Worm (Caenorhabditis elegans) whole organism, L1 larva: ENCODE measurements around the gene srgp-1.

Experiments used
- C16A3.4 ChIP-seq: fragments of 150-350 bp; optimal IDR thresholded peaks from 2 replicates; lab custom pipeline; 2014; ENCODE audit warnings: missing biosample characterization, missing genetic modification characterization
- Y116A8C.19 ChIP-seq: sonication (generic microtip); optimal IDR thresholded peaks from 2 replicates; lab custom pipeline; 2016; ENCODE audit warnings: missing compliant biosample characterization, missing genetic modification characterization, borderline replicate concordance
- aha-1 ChIP-seq: fragments of 150-350 bp; optimal IDR thresholded peaks from 2 replicates; lab custom pipeline; 2014; ENCODE audit warnings: missing biosample characterization, missing genetic modification characterization
- alr-1 ChIP-seq: fragments of 200-800 bp; sonication (Bioruptor generic); optimal IDR thresholded peaks from 2 replicates; lab custom pipeline; 2018; ENCODE audit warnings: borderline replicate concordance, mild to moderate bottlenecking, missing genetic modification characterization, missing compliant biosample characterization
- ama-1 ChIP-seq: fragments of 150-350 bp; optimal IDR thresholded peaks from 2 replicates; lab custom pipeline; 2014
- blmp-1 ChIP-seq: fragments of 150-350 bp; optimal IDR thresholded peaks from 2 replicates; lab custom pipeline; 2014; ENCODE audit warnings: missing biosample characterization, missing genetic modification characterization
- ceh-82 ChIP-seq, 3 experiments: fragments of 150-350 bp in 1 of 3; sonication (generic microtip) in 2 of 3; optimal IDR thresholded peaks; 2 replicates each; lab custom pipeline; 2014 to 2017; ENCODE audit warnings: missing biosample characterization in 3 of 3, missing genetic modification characterization in 3 of 3
- ceh-88 ChIP-seq: fragments of 200-800 bp; sonication (Bioruptor generic); IDR thresholded peaks from 2 replicates; pipeline ENCODE4 v1.3.6; 2022; ENCODE audit warnings: missing genetic modification characterization, missing compliant biosample characterization
- ceh-90 ChIP-seq: sonication (generic microtip); optimal IDR thresholded peaks from 2 replicates; lab custom pipeline; 2016; ENCODE audit warnings: missing genetic modification characterization, missing compliant biosample characterization
- dsc-1 ChIP-seq: sonication (generic microtip); optimal IDR thresholded peaks from 2 replicates; lab custom pipeline; 2016; ENCODE audit warnings: mild to moderate bottlenecking, missing genetic modification characterization, missing compliant biosample characterization
- egl-13 ChIP-seq: sonication (generic microtip); optimal IDR thresholded peaks from 2 replicates; lab custom pipeline; 2016; ENCODE audit warnings: missing genotype, missing genetic modification reagents, missing genetic modification characterization, missing compliant biosample characterization
- ets-5 ChIP-seq: fragments of 200-800 bp; sonication (Bioruptor generic); IDR thresholded peaks from 2 replicates; pipeline ENCODE4 v1.3.6; 2022; ENCODE audit warnings: missing genetic modification characterization, missing compliant biosample characterization
- fkh-10 ChIP-seq: sonication (generic microtip); optimal IDR thresholded peaks from 2 replicates; lab custom pipeline; 2017; ENCODE audit warnings: missing biosample characterization, missing genetic modification reagents, missing genetic modification characterization
- fkh-4 ChIP-seq: sonication (generic microtip); optimal IDR thresholded peaks from 2 replicates; lab custom pipeline; 2016; ENCODE audit warnings: missing compliant biosample characterization, missing genetic modification characterization, borderline replicate concordance
- fkh-8 ChIP-seq: sonication (generic microtip); optimal IDR thresholded peaks from 2 replicates; lab custom pipeline; 2016; ENCODE audit warnings: mild to moderate bottlenecking, missing genetic modification characterization, missing compliant biosample characterization
- fos-1 ChIP-seq: fragments of 150-350 bp; optimal IDR thresholded peaks from 2 replicates; lab custom pipeline; 2014; ENCODE audit warnings: missing biosample characterization, missing genetic modification characterization
- grh-1 ChIP-seq: fragments of 200-800 bp; sonication (Bioruptor generic); IDR thresholded peaks from 2 replicates; pipeline ENCODE4 v1.3.6; 2022; ENCODE audit warnings: missing genetic modification reagents, missing genetic modification characterization, missing compliant biosample characterization
- hlh-17 ChIP-seq: fragments of 200-800 bp; sonication (Bioruptor generic); optimal IDR thresholded peaks from 2 replicates; lab custom pipeline; 2018; ENCODE audit warnings: missing genetic modification characterization, mild to moderate bottlenecking, missing compliant biosample characterization, moderate library complexity, borderline replicate concordance
- hlh-4 ChIP-seq: sonication (generic microtip); optimal IDR thresholded peaks from 2 replicates; lab custom pipeline; 2016; ENCODE audit warnings: mild to moderate bottlenecking, missing genetic modification characterization, missing compliant biosample characterization
- irx-1 ChIP-seq: sonication (generic microtip); optimal IDR thresholded peaks from 2 replicates; lab custom pipeline; 2016; ENCODE audit warnings: missing genetic modification characterization, missing compliant biosample characterization
- isw-1 ChIP-seq: fragments of 200-800 bp; sonication (Bioruptor generic); IDR thresholded peaks from 2 replicates; pipeline ENCODE4 v1.3.6; 2022; ENCODE audit warnings: missing genetic modification characterization, missing compliant biosample characterization
- jun-1 ChIP-seq: fragments of 150-350 bp; optimal IDR thresholded peaks from 2 replicates; lab custom pipeline; 2014; ENCODE audit warnings: missing biosample characterization, missing genetic modification reagents, missing genetic modification characterization
- lin-13 ChIP-seq: fragments of 150-350 bp; optimal IDR thresholded peaks from 2 replicates; lab custom pipeline; 2014; ENCODE audit warnings: missing biosample characterization, missing genetic modification reagents, missing genetic modification characterization
- lin-14 ChIP-seq: fragments of 200-800 bp; sonication (Bioruptor generic); optimal IDR thresholded peaks from 2 replicates; lab custom pipeline; 2018; ENCODE audit warnings: mild to moderate bottlenecking, missing genetic modification characterization, moderate library complexity, missing compliant biosample characterization
- lir-3 ChIP-seq: sonication (generic microtip); optimal IDR thresholded peaks from 2 replicates; lab custom pipeline; 2016; ENCODE audit warnings: mild to moderate bottlenecking, missing genetic modification characterization, moderate library complexity, missing compliant biosample characterization; ENCODE audit not compliant: poor library complexity
- mab-9 ChIP-seq: fragments of 200-800 bp; sonication (Bioruptor generic); IDR thresholded peaks from 2 replicates; pipeline ENCODE4 v1.3.6; 2022; ENCODE audit warnings: missing genetic modification reagents, missing genetic modification characterization, missing compliant biosample characterization
- mdl-1 ChIP-seq, 2 experiments: fragments of 150-350 bp; optimal IDR thresholded peaks; 2 replicates each; lab custom pipeline; 2014 to 2017; ENCODE audit warnings: missing biosample characterization in 2 of 2, missing genetic modification characterization in 2 of 2, inconsistent platforms in 1 of 2
- mep-1 ChIP-seq: fragments of 150-350 bp; optimal IDR thresholded peaks from 2 replicates; lab custom pipeline; 2014; ENCODE audit warnings: missing biosample characterization, missing genetic modification characterization
- nhr-11 ChIP-seq: fragments of 150-350 bp; optimal IDR thresholded peaks from 2 replicates; lab custom pipeline; 2014; ENCODE audit warnings: missing biosample characterization, missing genetic modification characterization
- nhr-19 ChIP-seq: fragments of 200-800 bp; sonication (Bioruptor generic); conservative IDR thresholded peaks from 2 replicates; pipeline ENCODE4 v1.3.6; 2022; ENCODE audit warnings: missing genetic modification characterization, missing compliant biosample characterization
- nhr-20 ChIP-seq: sonication (generic microtip); optimal IDR thresholded peaks from 2 replicates; lab custom pipeline; 2016; ENCODE audit warnings: mild to moderate bottlenecking, missing genetic modification characterization, missing compliant biosample characterization
- nhr-237 ChIP-seq: fragments of 150-350 bp; optimal IDR thresholded peaks from 2 replicates; lab custom pipeline; 2014; ENCODE audit warnings: missing biosample characterization, missing genetic modification characterization
- nhr-77 ChIP-seq: fragments of 150-350 bp; optimal IDR thresholded peaks from 2 replicates; lab custom pipeline; 2014; ENCODE audit warnings: missing biosample characterization, missing genetic modification characterization
- nhr-84 ChIP-seq: sonication (generic microtip); optimal IDR thresholded peaks from 2 replicates; lab custom pipeline; 2017; ENCODE audit warnings: missing biosample characterization, missing genetic modification characterization
- nhr-85 ChIP-seq: sonication (generic microtip); peaks from one replicate; lab custom pipeline; 2016; ENCODE audit warnings: missing genetic modification characterization, inconsistent platforms, missing compliant biosample characterization
- nhr-90 ChIP-seq: sonication (generic microtip); optimal IDR thresholded peaks from 2 replicates; lab custom pipeline; 2016; ENCODE audit warnings: mild to moderate bottlenecking, missing genetic modification characterization, missing compliant biosample characterization; ENCODE audit not compliant: poor library complexity
- pag-3 ChIP-seq: sonication (generic microtip); optimal IDR thresholded peaks from 2 replicates; lab custom pipeline; 2017; ENCODE audit warnings: missing genetic modification characterization, mild to moderate bottlenecking, missing compliant biosample characterization, antibody characterized with exemption, borderline replicate concordance; ENCODE audit not compliant: insufficient read depth
- pax-3 ChIP-seq: fragments of 200-800 bp; sonication (Bioruptor generic); optimal IDR thresholded peaks from 2 replicates; lab custom pipeline; 2018; ENCODE audit warnings: mild to moderate bottlenecking, missing genetic modification characterization, moderate library complexity, missing compliant biosample characterization
- pqm-1 ChIP-seq: sonication (generic microtip); optimal IDR thresholded peaks from 3 replicates; lab custom pipeline; 2017; ENCODE audit warnings: missing biosample characterization, missing genetic modification characterization
- snpc-4 ChIP-seq: fragments of 150-350 bp; optimal IDR thresholded peaks from 2 replicates; lab custom pipeline; 2014; ENCODE audit warnings: missing biosample characterization, missing genetic modification characterization
- snu-23 ChIP-seq: sonication (generic microtip); optimal IDR thresholded peaks from 2 replicates; lab custom pipeline; 2016; ENCODE audit warnings: missing genetic modification characterization, missing compliant biosample characterization
- sox-4 ChIP-seq: sonication (generic microtip); optimal IDR thresholded peaks from 2 replicates; lab custom pipeline; 2016; ENCODE audit warnings: missing genetic modification characterization, missing compliant biosample characterization
- sup-37 ChIP-seq: fragments of 200-800 bp; sonication (Bioruptor generic); optimal IDR thresholded peaks from 2 replicates; lab custom pipeline; 2018; ENCODE audit warnings: mild to moderate bottlenecking, missing genetic modification characterization, missing compliant biosample characterization
- tbx-2 ChIP-seq: sonication (generic microtip); optimal IDR thresholded peaks from 2 replicates; lab custom pipeline; 2016; ENCODE audit warnings: missing genetic modification characterization, missing compliant biosample characterization
- tlp-1 ChIP-seq: fragments of 150-350 bp; optimal IDR thresholded peaks from 2 replicates; lab custom pipeline; 2014; ENCODE audit warnings: missing biosample characterization, missing genetic modification characterization
- unc-30 ChIP-seq: sonication (generic microtip); optimal IDR thresholded peaks from 2 replicates; lab custom pipeline; 2017; ENCODE audit warnings: missing biosample characterization, missing genetic modification characterization
- unc-86 ChIP-seq: sonication (generic microtip); optimal IDR thresholded peaks from 2 replicates; lab custom pipeline; 2016; ENCODE audit warnings: missing genetic modification characterization, missing compliant biosample characterization
- xbp-1 ChIP-seq: sonication (generic microtip); optimal IDR thresholded peaks from 2 replicates; lab custom pipeline; 2016; ENCODE audit warnings: missing genetic modification characterization, missing compliant biosample characterization
- zip-4 ChIP-seq: fragments of 200-800 bp; sonication (Bioruptor generic); optimal IDR thresholded peaks from 2 replicates; lab custom pipeline; 2018; ENCODE audit warnings: mild to moderate bottlenecking, missing genetic modification characterization, moderate library complexity, missing compliant biosample characterization
- ztf-4 ChIP-seq: fragments of 150-350 bp; optimal IDR thresholded peaks from 2 replicates; lab custom pipeline; 2014; ENCODE audit warnings: missing biosample characterization, missing genetic modification characterization

Gene srgp-1

ce11 chrIV:11520960-11521359, 49.3 kb upstream of the srgp-1 start, which contains the start of the genes M04B2.4 and gfl-1 (continued):
- TF ChIP-seq nhr-11 (tag; lab: Kevin White, UChicago) (no peak), alr-1 (no peak), lin-13 (GFP tag; lab: Kevin White, UChicago) (peak; percentile 13), snu-23 (GFP tag; lab: Kevin White, UChicago) (peak; percentile 59), irx-1 (tag; lab: Kevin White, UChicago) (peak; percentile 35), dsc-1 (tag; lab: Kevin White, UChicago) (peak; percentile 50), nhr-77 (tag; lab: Kevin White, UChicago) (peak; percentile 7), isw-1 (GFP tag; lab: Robert Waterston, UW) (peak; percentile 6; the same call in 1 of the 2 replicates), C16A3.4 (tag; lab: Kevin White, UChicago) (peak; percentile 64), pag-3 (tag; lab: Kevin White, UChicago) (no peak), sup-37 (GFP tag; lab: Kevin White, UChicago) (no peak), tlp-1 (tag; lab: Kevin White, UChicago) (no peak), pqm-1 (tag; lab: Kevin White, UChicago) (no peak), ets-5 (no peak), snpc-4 (tag; lab: Kevin White, UChicago) (no peak), nhr-19 (GFP tag; lab: Robert Waterston, UW) (peak; percentile 43), tbx-2 (peak; percentile 40), jun-1 (tag; lab: Kevin White, UChicago) (no peak)

DNA sequence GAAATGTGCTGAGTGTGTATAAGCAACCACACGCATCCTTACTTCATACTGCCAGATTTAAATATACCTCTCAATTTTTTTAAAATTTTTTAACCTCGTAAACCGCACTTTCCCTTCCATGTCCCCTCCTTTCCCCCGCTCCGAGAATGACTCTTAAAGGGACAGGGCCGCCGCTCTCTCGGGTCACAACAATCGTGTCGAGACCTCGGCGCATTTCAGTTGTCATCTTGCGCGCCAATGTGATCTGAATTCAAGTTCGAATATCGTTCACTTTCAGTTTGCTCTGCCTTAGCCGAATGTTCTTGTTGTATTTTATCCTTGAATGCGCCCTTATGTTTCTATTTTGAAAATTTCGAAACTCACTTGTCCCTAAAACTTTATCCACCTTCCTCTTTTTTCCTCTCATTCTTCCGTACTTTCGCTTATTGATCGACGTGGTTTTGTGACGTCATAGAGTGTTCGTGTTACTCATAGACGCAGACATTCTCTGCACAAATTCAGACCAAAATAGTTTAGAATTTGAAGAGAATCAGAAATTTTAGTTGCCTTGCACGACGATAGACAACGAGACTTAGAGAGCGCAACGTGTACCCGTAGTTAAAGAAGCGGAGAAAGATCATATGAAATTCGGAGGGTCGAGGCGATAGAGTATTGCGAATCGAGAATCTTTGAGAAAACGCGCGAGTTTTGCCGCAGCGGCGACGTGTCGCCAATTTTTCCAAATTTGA, 47.9 kb upstream of the srgp-1 start:
- peak; percentile 56 for TF ChIP-seq nhr-237 (tag; lab: Kevin White, UChicago)
- TF ChIP-seq blmp-1 (tag; lab: Kevin White, UChicago) = peak; percentile 93
- no peak for TF ChIP-seq hlh-17 (GFP tag; lab: Kevin White, UChicago)
- no peak for TF ChIP-seq fkh-4 (tag; lab: Kevin White, UChicago)
- TF ChIP-seq nhr-85 = peak; percentile 95
- peak; percentile 73 for TF ChIP-seq ama-1 (lab: Kevin White, UChicago)
- peak; percentile 79 for TF ChIP-seq tbx-2
- peak; percentile 76 for TF ChIP-seq fkh-8
- peak; percentile 26 to 67 (median 37) for TF ChIP-seq ceh-82 (tag; optimal IDR thresholded peaks at IDR 0.05; lab: Kevin White, UChicago)
- TF ChIP-seq nhr-84 (tag; lab: Kevin White, UChicago) = no peak
- TF ChIP-seq lin-14 (GFP tag; lab: Kevin White, UChicago) = peak; percentile 95
- TF ChIP-seq ceh-90 = no peak
- TF ChIP-seq pag-3 (tag; lab: Kevin White, UChicago) = no peak
- no peak for TF ChIP-seq zip-4 (GFP tag; lab: Kevin White, UChicago)
- TF ChIP-seq lin-13 (GFP tag; lab: Kevin White, UChicago) = peak; percentile 37
- no peak; the same call in 1 of the 2 replicates for TF ChIP-seq ceh-88 (GFP tag; lab: Robert Waterston, UW)
- peak; percentile 74 for TF ChIP-seq fos-1 (tag; lab: Kevin White, UChicago)
- peak; percentile 27 for TF ChIP-seq fkh-10 (GFP tag; lab: Kevin White, UChicago)
- peak; percentile 69 for TF ChIP-seq lir-3
- peak; percentile 39 for TF ChIP-seq unc-86 (tag; lab: Kevin White, UChicago)
- TF ChIP-seq sox-4 (tag; lab: Kevin White, UChicago) = no peak
- TF ChIP-seq xbp-1 (tag; lab: Kevin White, UChicago) = peak; percentile 77
- no peak for TF ChIP-seq ets-5
- TF ChIP-seq pax-3 = peak; percentile 35
- TF ChIP-seq hlh-4 (tag; lab: Kevin White, UChicago) = no peak
- no peak for TF ChIP-seq aha-1 (tag; lab: Kevin White, UChicago)
- no peak for TF ChIP-seq mab-9 (GFP tag; lab: Robert Waterston, UW)
- peak in 1 of 2 experiments; percentile 66 for TF ChIP-seq mdl-1 (tag; optimal IDR thresholded peaks at IDR 0.05; lab: Kevin White, UChicago)
- TF ChIP-seq egl-13 (tag; lab: Kevin White, UChicago) = no peak
- no peak for TF ChIP-seq unc-30
- peak; percentile 48 for TF ChIP-seq nhr-90 (tag; lab: Kevin White, UChicago)
- peak; percentile 25; the same call in 1 of the 2 replicates for TF ChIP-seq grh-1 (GFP tag; lab: Robert Waterston, UW)
- peak; percentile 98 for TF ChIP-seq mep-1
- TF ChIP-seq nhr-20 (tag; lab: Kevin White, UChicago) = peak; percentile 82
- TF ChIP-seq ztf-4 (tag; lab: Kevin White, UChicago) = peak; percentile 71
- TF ChIP-seq Y116A8C.19 (tag; lab: Kevin White, UChicago) = no peak
